Worm (Caenorhabditis elegans) whole organism, L3 larva: ENCODE measurements around the gene Y15E3A.4.

Source experiments
- R02D3.7 ChIP-seq: fragments of 150-350 bp; optimal IDR thresholded peaks from 2 replicates; lab custom pipeline; 2014; ENCODE audit warnings: missing biosample characterization, missing genetic modification characterization
- ama-1 ChIP-seq: fragments of 150-350 bp; optimal IDR thresholded peaks from 2 replicates; lab custom pipeline; 2018
- ceh-28 ChIP-seq: fragments of 150-350 bp; optimal IDR thresholded peaks from 2 replicates; lab custom pipeline; 2014; ENCODE audit warnings: missing biosample characterization, missing genetic modification reagents, missing genetic modification characterization
- egl-5 ChIP-seq: fragments of 150-350 bp; optimal IDR thresholded peaks from 2 replicates; lab custom pipeline; 2017; ENCODE audit warnings: missing biosample characterization, missing genetic modification reagents, missing genetic modification characterization, inconsistent platforms
- elt-3 ChIP-seq, 3 experiments: fragments of 150-350 bp in 1 of 3; sonication (generic microtip) in 2 of 3; optimal IDR thresholded peaks; 2 replicates in 2 of 3; 4 replicates in 1 of 3; lab custom pipeline; 2014 to 2017; ENCODE audit warnings: missing biosample characterization in 3 of 3, missing genetic modification characterization in 3 of 3
- fos-1 ChIP-seq: fragments of 150-350 bp; optimal IDR thresholded peaks from 2 replicates; lab custom pipeline; 2014; ENCODE audit warnings: missing biosample characterization, missing genetic modification characterization
- nhr-11 ChIP-seq: fragments of 150-350 bp; optimal IDR thresholded peaks from 2 replicates; lab custom pipeline; 2014; ENCODE audit warnings: missing biosample characterization, missing genetic modification characterization
- nhr-237 ChIP-seq: fragments of 150-350 bp; optimal IDR thresholded peaks from 2 replicates; lab custom pipeline; 2014; ENCODE audit warnings: missing biosample characterization, missing genetic modification characterization
- nhr-25 ChIP-seq: sonication (generic microtip); optimal IDR thresholded peaks from 2 replicates; lab custom pipeline; 2017; ENCODE audit warnings: missing biosample characterization, missing genetic modification characterization
- nhr-28 ChIP-seq: fragments of 150-350 bp; optimal IDR thresholded peaks from 2 replicates; lab custom pipeline; 2014; ENCODE audit warnings: missing biosample characterization, missing genetic modification characterization
- nhr-76 ChIP-seq: fragments of 150-350 bp; sonication (generic microtip); optimal IDR thresholded peaks from 5 replicates; lab custom pipeline; 2014; ENCODE audit warnings: missing biosample characterization, missing genetic modification characterization
- zag-1 ChIP-seq: fragments of 150-350 bp; optimal IDR thresholded peaks from 2 replicates; lab custom pipeline; 2014; ENCODE audit warnings: missing biosample characterization, missing genetic modification characterization
- ztf-4 ChIP-seq: fragments of 150-350 bp; optimal IDR thresholded peaks from 2 replicates; lab custom pipeline; 2014; ENCODE audit warnings: missing biosample characterization, missing genetic modification characterization

DNA sequence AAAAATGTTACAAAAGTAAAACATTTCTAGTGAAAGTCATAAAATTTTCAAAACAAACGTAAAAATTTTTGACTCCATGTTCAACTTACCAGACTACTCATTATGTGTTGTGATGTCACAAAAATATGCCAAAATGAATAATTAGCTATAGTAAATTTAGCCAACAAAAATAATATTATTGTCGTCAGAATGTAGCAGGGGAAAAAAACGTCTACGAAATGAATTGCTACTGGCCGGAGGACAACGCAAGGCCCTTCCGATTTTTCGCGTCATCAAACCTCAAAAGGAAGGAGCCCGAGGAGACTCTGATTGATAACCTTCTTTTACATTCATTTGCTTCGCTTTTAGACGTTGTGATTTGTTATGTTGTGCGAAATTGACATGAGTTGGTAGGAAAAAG is 27.9 kb upstream of the Y15E3A.4 start, which contains the start of gene ser-2:
- TF ChIP-seq ceh-28, result no peak
- TF ChIP-seq fos-1 (tag; lab: Kevin White, UChicago), result no peak
- TF ChIP-seq ama-1 (lab: Kevin White, UChicago), result no peak
- TF ChIP-seq R02D3.7, result no peak
- TF ChIP-seq nhr-25 (tag; lab: Kevin White, UChicago), result no peak
- TF ChIP-seq nhr-28 (tag; lab: Kevin White, UChicago), result no peak
- no peak for TF ChIP-seq egl-5 (tag; lab: Kevin White, UChicago)
- no peak for TF ChIP-seq nhr-237
- TF ChIP-seq ztf-4 (tag; lab: Kevin White, UChicago), result no peak
- no peak for TF ChIP-seq nhr-76 (tag; lab: Kevin White, UChicago)
- TF ChIP-seq nhr-11, result no peak
- TF ChIP-seq zag-1 (tag; lab: Kevin White, UChicago), result no peak
- no peak for TF ChIP-seq elt-3 (tag; optimal IDR thresholded peaks at IDR 0.05; lab: Kevin White, UChicago)
